Fruit fly (Drosophila melanogaster) whole organism, wandering third instar larva: ENCODE measurements around the gene CG17237.

Experiments
- Abd-B ChIP-seq: fragments of >200 bp; optimal IDR thresholded peaks from 2 replicates; lab custom pipeline; 2017; ENCODE audit warnings: missing biosample characterization, missing genetic modification characterization
- OdsH ChIP-seq: fragments of 200-800 bp; sonication (Bioruptor generic); optimal IDR thresholded peaks from 2 replicates; lab custom pipeline; 2016; ENCODE audit warnings: missing biosample characterization, mild to moderate bottlenecking, missing genetic modification characterization
- Rel ChIP-seq, 2 experiments: fragments of 200-800 bp; sonication (Bioruptor generic) in 1 of 2; optimal IDR thresholded peaks; 2 replicates in 1 of 2; 3 replicates in 1 of 2; lab custom pipeline; 2016 to 2019; ENCODE audit warnings: mild to moderate bottlenecking in 2 of 2, missing biosample characterization in 2 of 2, missing genetic modification characterization in 2 of 2, moderate library complexity in 1 of 2
- dmrt93B ChIP-seq: fragments of 200-800 bp; sonication (Bioruptor generic); optimal IDR thresholded peaks from 2 replicates; lab custom pipeline; 2018; ENCODE audit warnings: missing biosample characterization, mild to moderate bottlenecking, missing genetic modification characterization
- rgr ChIP-seq: fragments of 200-800 bp; sonication (Bioruptor generic); optimal IDR thresholded peaks from 3 replicates; lab custom pipeline; 2016; ENCODE audit warnings: missing biosample characterization, mild to moderate bottlenecking, missing genetic modification characterization
- sage ChIP-seq: fragments of 200-800 bp; sonication (Bioruptor generic); optimal IDR thresholded peaks from 2 replicates; lab custom pipeline; 2016; ENCODE audit warnings: missing biosample characterization, mild to moderate bottlenecking, missing genetic modification characterization

DNA sequence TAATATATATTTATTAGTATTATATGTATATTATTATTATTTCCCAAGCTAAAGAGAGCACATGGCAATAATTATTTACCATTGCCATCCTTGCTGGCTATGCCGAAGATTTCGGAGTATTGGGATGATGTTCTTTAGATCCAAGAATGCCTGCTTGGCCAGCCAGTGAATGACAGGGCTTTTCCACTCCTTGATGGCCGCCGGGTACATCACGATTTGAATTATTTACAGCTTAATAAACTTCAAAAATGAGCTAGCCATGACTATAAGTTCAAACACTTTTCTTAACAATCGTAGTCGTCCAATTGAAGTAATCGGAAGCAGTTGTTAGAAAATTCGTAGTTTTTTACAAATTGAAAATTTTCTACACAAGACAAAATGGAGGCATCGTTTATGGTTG lies 10.6 kb upstream of the CG17237 start, which contains the start of gene CG31949:
- no peak for TF ChIP-seq Abd-B (GFP tag; lab: Kevin White, UChicago)
- TF ChIP-seq Rel (GFP tag; optimal IDR thresholded peaks at IDR 0.05; lab: Kevin White, UChicago) = no peak
- TF ChIP-seq Rel (tag; optimal IDR thresholded peaks at IDR 0.05; lab: Kevin White, UChicago) = no peak
- no peak for TF ChIP-seq OdsH
- no peak for TF ChIP-seq rgr (GFP tag; lab: Kevin White, UChicago)
- no peak for TF ChIP-seq dmrt93B (GFP tag; lab: Kevin White, UChicago)
- TF ChIP-seq sage (GFP tag; lab: Kevin White, UChicago) = no peak
